Fruit fly (Drosophila melanogaster) whole organism, embryonic: Measurements from ENCODE around the gene CG3355.

Source experiments
- CG1024 ChIP-seq: fragments of 200-800 bp; sonication (Bioruptor generic); IDR thresholded peaks from 2 replicates; pipeline ENCODE4 v1.3.6; 2022; ENCODE audit warnings: missing biosample characterization, missing genetic modification characterization
- CG13424 ChIP-seq: fragments of 200-800 bp; sonication (Bioruptor generic); optimal IDR thresholded peaks from 2 replicates; lab custom pipeline; 2019; ENCODE audit warnings: missing biosample characterization, mild to moderate bottlenecking, missing genetic modification characterization, moderate library complexity
- CG13775 ChIP-seq: fragments of 200-800 bp; sonication (Bioruptor generic); optimal IDR thresholded peaks from 3 replicates; lab custom pipeline; 2017; ENCODE audit warnings: missing biosample characterization, mild to moderate bottlenecking, missing genetic modification characterization
- CG17568 ChIP-seq: fragments of 200-800 bp; sonication (Bioruptor generic); optimal IDR thresholded peaks from 2 replicates; lab custom pipeline; 2018; ENCODE audit warnings: missing biosample characterization, mild to moderate bottlenecking, missing genetic modification characterization, moderate library complexity
- CG8089 ChIP-seq: fragments of 200-800 bp; sonication (Bioruptor generic); optimal IDR thresholded peaks from 3 replicates; lab custom pipeline; 2016; ENCODE audit warnings: missing biosample characterization, missing genetic modification characterization
- CG8359 ChIP-seq: fragments of 200-800 bp; sonication (Bioruptor generic); optimal IDR thresholded peaks from 2 replicates; lab custom pipeline; 2017; ENCODE audit warnings: missing biosample characterization, mild to moderate bottlenecking, missing genetic modification characterization, borderline replicate concordance
- HLH3B ChIP-seq: fragments of 200-800 bp; sonication (Bioruptor generic); IDR thresholded peaks from 2 replicates; pipeline ENCODE4 v1.3.6; 2022; ENCODE audit warnings: missing biosample characterization, missing genetic modification characterization
- fd64A ChIP-seq: fragments of 200-800 bp; sonication (Bioruptor generic); optimal IDR thresholded peaks from 3 replicates; lab custom pipeline; 2018; ENCODE audit warnings: missing biosample characterization, mild to moderate bottlenecking, missing genetic modification characterization
- kay ChIP-seq: fragments of 200-800 bp; sonication (Bioruptor generic); optimal IDR thresholded peaks from 2 replicates; lab custom pipeline; 2016; ENCODE audit warnings: missing biosample characterization, missing genetic modification characterization
- ro ChIP-seq: fragments of 200-800 bp; sonication (Bioruptor generic); IDR thresholded peaks from 2 replicates; pipeline ENCODE4 v1.3.6; 2022; ENCODE audit warnings: missing biosample characterization, missing genetic modification characterization
- seq ChIP-seq: fragments of 200-800 bp; sonication (Bioruptor generic); IDR thresholded peaks from 2 replicates; pipeline ENCODE4 v1.3.6; 2022; ENCODE audit warnings: missing biosample characterization, missing genetic modification characterization

DNA sequence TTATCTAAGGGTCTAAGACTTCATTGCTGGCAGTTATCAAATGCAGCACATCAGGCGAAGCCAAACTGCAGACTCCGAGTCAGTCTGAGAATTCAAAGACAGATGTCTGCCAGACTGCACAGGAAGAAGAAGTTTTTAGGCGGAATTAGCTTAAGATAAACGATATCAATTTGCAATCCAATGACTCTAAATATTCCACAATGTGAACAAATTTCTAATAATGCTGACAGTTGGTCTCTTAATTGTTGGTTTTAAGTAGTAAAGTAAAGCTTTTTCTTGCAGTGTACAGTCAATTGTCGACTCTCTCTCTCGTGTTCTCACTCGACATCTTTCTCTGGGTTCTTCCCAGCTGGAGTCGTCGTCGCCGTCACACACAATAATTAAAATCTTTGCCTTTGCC lies 2.4 kb upstream of the CG3355 start:
- TF ChIP-seq HLH3B (GFP tag; lab: Robert Waterston, UW) (no peak), ro (no peak), CG8359 (no peak), CG13424 (tag; lab: Kevin White, UChicago) (no peak), CG8089 (GFP tag; lab: Kevin White, UChicago) (no peak), fd64A (GFP tag; lab: Kevin White, UChicago) (no peak), seq (GFP tag; lab: Robert Waterston, UW) (no peak), CG13775 (GFP tag; lab: Kevin White, UChicago) (no peak), CG1024 (GFP tag; lab: Robert Waterston, UW) (no peak), kay (no peak), CG17568 (GFP tag; lab: Kevin White, UChicago) (no peak)
